Fruit fly (Drosophila melanogaster) whole organism, embryonic: ENCODE data around the gene CG43867.
A peak's percentile ranks its signal among the peaks of the same experiment; 100 is the strongest.

Experiments
- Adf1 ChIP-seq: fragments of 200-800 bp; sonication (Bioruptor generic); IDR thresholded peaks from 2 replicates; pipeline ENCODE4 v1.3.6; 2022; ENCODE audit warnings: missing biosample characterization, missing genetic modification characterization
- Bgb ChIP-seq: fragments of 200-800 bp; sonication (Bioruptor generic); IDR thresholded peaks from 2 replicates; pipeline ENCODE4 v1.3.6; 2022; ENCODE audit warnings: missing biosample characterization, missing genetic modification characterization; ENCODE audit not compliant: partially characterized antibody
- C15 ChIP-seq: fragments of 200-800 bp; sonication (Bioruptor generic); IDR thresholded peaks from 3 replicates; pipeline ENCODE4 v1.3.6; 2022; ENCODE audit warnings: missing biosample characterization, missing genetic modification characterization
- CG11093 ChIP-seq: fragments of 200-800 bp; sonication (Bioruptor generic); IDR thresholded peaks from 3 replicates; pipeline ENCODE4 v1.3.6; 2022; ENCODE audit warnings: missing biosample characterization, missing genetic modification characterization
- CG11504 ChIP-seq: fragments of 200-800 bp; sonication (Bioruptor generic); optimal IDR thresholded peaks from 3 replicates; lab custom pipeline; 2019; ENCODE audit warnings: missing biosample characterization, mild to moderate bottlenecking, missing genetic modification characterization, moderate library complexity
- CG12219 ChIP-seq: fragments of 200-800 bp; sonication (Bioruptor generic); optimal IDR thresholded peaks from 3 replicates; lab custom pipeline; 2018; ENCODE audit warnings: missing biosample characterization, mild to moderate bottlenecking, missing genetic modification characterization
- CG12659 ChIP-seq: fragments of 200-800 bp; sonication (Bioruptor generic); optimal IDR thresholded peaks from 3 replicates; lab custom pipeline; 2017; ENCODE audit warnings: mild to moderate bottlenecking, missing biosample characterization, missing genetic modification reagents, missing genetic modification characterization
- CG13296 ChIP-seq: fragments of 200-800 bp; sonication (Bioruptor generic); optimal IDR thresholded peaks from 3 replicates; lab custom pipeline; 2018; ENCODE audit warnings: missing biosample characterization, mild to moderate bottlenecking, missing genetic modification characterization
- CG13894 ChIP-seq: fragments of 200-800 bp; sonication (Bioruptor generic); optimal IDR thresholded peaks from 3 replicates; lab custom pipeline; 2018; ENCODE audit warnings: missing biosample characterization, mild to moderate bottlenecking, missing genetic modification characterization, moderate library complexity
- CG15269 ChIP-seq: fragments of 200-800 bp; sonication (Bioruptor generic); optimal IDR thresholded peaks from 2 replicates; lab custom pipeline; 2018; ENCODE audit warnings: missing biosample characterization, mild to moderate bottlenecking, missing genetic modification characterization, moderate library complexity
- CG1529 ChIP-seq: fragments of 200-800 bp; sonication (Bioruptor generic); optimal IDR thresholded peaks from 3 replicates; lab custom pipeline; 2018; ENCODE audit warnings: missing biosample characterization, missing genetic modification characterization
- CG15514 ChIP-seq: fragments of 200-800 bp; sonication (Bioruptor generic); optimal IDR thresholded peaks from 3 replicates; lab custom pipeline; 2017; ENCODE audit warnings: missing biosample characterization, missing genetic modification characterization, mild to moderate bottlenecking, moderate library complexity, missing genetic modification reagents
- CG1647 ChIP-seq: fragments of 200-800 bp; sonication (Bioruptor generic); optimal IDR thresholded peaks from 3 replicates; lab custom pipeline; 2016; ENCODE audit warnings: missing biosample characterization, missing genetic modification characterization
- CG17361 ChIP-seq: fragments of 200-800 bp; sonication (Bioruptor generic); IDR thresholded peaks from 3 replicates; pipeline ENCODE4 v1.3.6; 2022; ENCODE audit warnings: missing biosample characterization, missing genetic modification characterization
- CG17385 ChIP-seq: fragments of 200-800 bp; sonication (Bioruptor generic); optimal IDR thresholded peaks from 3 replicates; lab custom pipeline; 2018; ENCODE audit warnings: missing biosample characterization, mild to moderate bottlenecking, missing genetic modification characterization
- CG18599 ChIP-seq: fragments of 200-800 bp; sonication (Bioruptor generic); optimal IDR thresholded peaks from 3 replicates; lab custom pipeline; 2017; ENCODE audit warnings: missing biosample characterization, missing genetic modification characterization, mild to moderate bottlenecking, moderate library complexity, missing genetic modification reagents
- CG2120 ChIP-seq: fragments of 200-800 bp; sonication (Bioruptor generic); optimal IDR thresholded peaks from 3 replicates; lab custom pipeline; 2016; ENCODE audit warnings: missing biosample characterization, missing genetic modification characterization
- CG2678 ChIP-seq: fragments of 200-800 bp; sonication (Bioruptor generic); optimal IDR thresholded peaks from 3 replicates; lab custom pipeline; 2019; ENCODE audit warnings: missing biosample characterization, mild to moderate bottlenecking, missing genetic modification characterization, moderate library complexity
- CG2712 ChIP-seq: fragments of 200-800 bp; optimal IDR thresholded peaks from 3 replicates; lab custom pipeline; 2019; ENCODE audit warnings: missing biosample characterization, mild to moderate bottlenecking, missing genetic modification characterization, moderate library complexity
- CG30403 ChIP-seq: fragments of 200-800 bp; sonication (Bioruptor generic); optimal IDR thresholded peaks from 3 replicates; lab custom pipeline; 2016; ENCODE audit warnings: missing biosample characterization, missing genetic modification characterization
- CG34224 ChIP-seq: fragments of 200-800 bp; sonication (Bioruptor generic); IDR thresholded peaks from 3 replicates; pipeline ENCODE4 v1.3.6; 2022; ENCODE audit warnings: missing biosample characterization, missing genetic modification characterization; ENCODE audit not compliant: partially characterized antibody
- CG43689 ChIP-seq: fragments of 200-800 bp; sonication (Bioruptor generic); IDR thresholded peaks from 2 replicates; pipeline ENCODE4 v1.3.6; 2022; ENCODE audit warnings: missing biosample characterization, missing genetic modification characterization
- CG4854 ChIP-seq: fragments of 200-800 bp; sonication (Bioruptor generic); optimal IDR thresholded peaks from 2 replicates; lab custom pipeline; 2016; ENCODE audit warnings: missing biosample characterization, missing genetic modification characterization, inconsistent platforms
- CG7556 ChIP-seq: fragments of 200-800 bp; sonication (Bioruptor generic); optimal IDR thresholded peaks from 2 replicates; lab custom pipeline; 2017; ENCODE audit warnings: missing biosample characterization, mild to moderate bottlenecking, missing genetic modification characterization
- CG9727 ChIP-seq: fragments of 200-800 bp; sonication (Bioruptor generic); optimal IDR thresholded peaks from 3 replicates; lab custom pipeline; 2017; ENCODE audit warnings: missing biosample characterization, mild to moderate bottlenecking, missing genetic modification characterization
- CTCF ChIP-seq: fragments of 200-800 bp; sonication (Bioruptor generic); optimal IDR thresholded peaks from 2 replicates; lab custom pipeline; 2017; ENCODE audit warnings: missing biosample characterization, mild to moderate bottlenecking, missing genetic modification characterization, moderate library complexity
- Dfd ChIP-seq, 2 experiments: fragments of >200 bp; optimal IDR thresholded peaks; 2 replicates each; lab custom pipeline; 2017; ENCODE audit warnings: missing biosample characterization in 2 of 2, missing genetic modification characterization in 2 of 2
- Fer1 ChIP-seq: fragments of 200-800 bp; sonication (Bioruptor generic); optimal IDR thresholded peaks from 2 replicates; lab custom pipeline; 2017; ENCODE audit warnings: missing biosample characterization, mild to moderate bottlenecking, missing genetic modification characterization
- Fer3 ChIP-seq: fragments of 200-800 bp; sonication (Bioruptor generic); optimal IDR thresholded peaks from 2 replicates; lab custom pipeline; 2018; ENCODE audit warnings: missing biosample characterization, mild to moderate bottlenecking, missing genetic modification characterization, moderate library complexity
- Hmr ChIP-seq: fragments of 200-800 bp; sonication (Bioruptor generic); optimal IDR thresholded peaks from 3 replicates; lab custom pipeline; 2017; ENCODE audit warnings: mild to moderate bottlenecking, missing biosample characterization, missing genetic modification reagents, missing genetic modification characterization
- Hr3 ChIP-seq: fragments of 200-800 bp; sonication (Bioruptor generic); optimal IDR thresholded peaks from 3 replicates; lab custom pipeline; 2016; ENCODE audit warnings: missing biosample characterization, missing genetic modification characterization
- Jarid2 ChIP-seq: fragments of 200-800 bp; sonication (Bioruptor generic); optimal IDR thresholded peaks from 3 replicates; lab custom pipeline; 2017; ENCODE audit warnings: mild to moderate bottlenecking, missing biosample characterization, missing genetic modification reagents, missing genetic modification characterization
- Med ChIP-seq: fragments of 200-800 bp; sonication (Bioruptor generic); peaks from one replicate; lab custom pipeline; 2016; ENCODE audit warnings: missing biosample characterization, missing genetic modification characterization, mild to moderate bottlenecking, inconsistent platforms, moderate library complexity
- Meics ChIP-seq: fragments of 200-800 bp; sonication (Bioruptor generic); optimal IDR thresholded peaks from 2 replicates; lab custom pipeline; 2017; ENCODE audit warnings: missing biosample characterization, mild to moderate bottlenecking, missing genetic modification characterization
- PHDP ChIP-seq: fragments of 200-800 bp; sonication (Bioruptor generic); optimal IDR thresholded peaks from 3 replicates; lab custom pipeline; 2018; ENCODE audit warnings: missing biosample characterization, mild to moderate bottlenecking, missing genetic modification characterization, moderate library complexity
- dysf ChIP-seq: fragments of 200-800 bp; sonication (Bioruptor generic); IDR thresholded peaks from 3 replicates; pipeline ENCODE4 v1.3.6; 2022; ENCODE audit warnings: missing biosample characterization, missing genetic modification characterization
- gem ChIP-seq: fragments of 200-800 bp; sonication (Bioruptor generic); optimal IDR thresholded peaks from 2 replicates; lab custom pipeline; 2019; ENCODE audit warnings: missing biosample characterization, mild to moderate bottlenecking, missing genetic modification characterization, moderate library complexity
- grn ChIP-seq: fragments of 200-800 bp; sonication (Bioruptor generic); optimal IDR thresholded peaks from 3 replicates; lab custom pipeline; 2017; ENCODE audit warnings: missing biosample characterization, missing genetic modification characterization
- ind ChIP-seq: fragments of 200-800 bp; sonication (Bioruptor generic); optimal IDR thresholded peaks from 3 replicates; lab custom pipeline; 2016; ENCODE audit warnings: missing biosample characterization, missing genetic modification characterization
- lmd ChIP-seq: fragments of 200-800 bp; sonication (Bioruptor generic); IDR thresholded peaks from 2 replicates; pipeline ENCODE4 v1.3.6; 2022; ENCODE audit warnings: missing biosample characterization, missing genetic modification characterization
- nau ChIP-seq: fragments of 200-800 bp; sonication (Bioruptor generic); optimal IDR thresholded peaks from 3 replicates; lab custom pipeline; 2017; ENCODE audit warnings: missing biosample characterization, mild to moderate bottlenecking, missing genetic modification characterization, missing genetic modification reagents
- nom ChIP-seq: fragments of 200-800 bp; sonication (Bioruptor generic); optimal IDR thresholded peaks from 2 replicates; lab custom pipeline; 2017; ENCODE audit warnings: missing biosample characterization, missing genetic modification characterization, mild to moderate bottlenecking, moderate library complexity, missing genetic modification reagents
- oc ChIP-seq: fragments of 200-800 bp; sonication (Bioruptor generic); optimal IDR thresholded peaks from 2 replicates; lab custom pipeline; 2018; ENCODE audit warnings: missing biosample characterization, mild to moderate bottlenecking, missing genetic modification characterization, moderate library complexity
- phol ChIP-seq: fragments of 200-800 bp; sonication (Bioruptor generic); optimal IDR thresholded peaks from 3 replicates; lab custom pipeline; 2018; ENCODE audit warnings: missing biosample characterization, mild to moderate bottlenecking, missing genetic modification characterization, moderate library complexity
- pnt ChIP-seq: fragments of 200-800 bp; sonication (Bioruptor generic); optimal IDR thresholded peaks from 3 replicates; lab custom pipeline; 2016; ENCODE audit warnings: missing biosample characterization, missing genetic modification characterization
- shn ChIP-seq: fragments of 200-800 bp; sonication (Bioruptor generic); optimal IDR thresholded peaks from 3 replicates; lab custom pipeline; 2016; ENCODE audit warnings: missing biosample characterization, missing genetic modification characterization
- sug ChIP-seq: fragments of 200-800 bp; optimal IDR thresholded peaks from 2 replicates; lab custom pipeline; 2019; ENCODE audit warnings: missing biosample characterization, mild to moderate bottlenecking, missing genetic modification characterization, moderate library complexity
- zfh1 ChIP-seq: fragments of 200-800 bp; sonication (Bioruptor generic); IDR thresholded peaks from 3 replicates; pipeline ENCODE4 v1.3.6; 2022; ENCODE audit warnings: missing biosample characterization, missing genetic modification characterization
- zfh2 ChIP-seq: fragments of 200-800 bp; sonication (Bioruptor generic); optimal IDR thresholded peaks from 2 replicates; lab custom pipeline; 2016; ENCODE audit warnings: missing biosample characterization, missing genetic modification characterization

The CG43867 gene

dm6 chrX:947450-948284, 19.9 kb upstream of the CG43867 start, which contains the start of gene CG3699 (continued):
- TF ChIP-seq Jarid2 (GFP tag; lab: Kevin White, UChicago): peak; percentile 27
- peak; percentile 28 for TF ChIP-seq Hr3
- peak; percentile 42 for TF ChIP-seq CG2712
- peak; percentile 53 for TF ChIP-seq CG12659 (GFP tag; lab: Kevin White, UChicago)
- TF ChIP-seq Meics (GFP tag; lab: Kevin White, UChicago): peak; percentile 75
- peak; percentile 30 for TF ChIP-seq CG13894 (tag; lab: Kevin White, UChicago)
- TF ChIP-seq CG4854 (GFP tag; lab: Kevin White, UChicago): peak; percentile 2
- peak; percentile 52 for TF ChIP-seq Fer1 (GFP tag; lab: Kevin White, UChicago)
- TF ChIP-seq gem: peak; percentile 63
- peak; percentile 58 for TF ChIP-seq CG30403 (GFP tag; lab: Kevin White, UChicago)
- peak; percentile 68 for TF ChIP-seq Med
- peak; percentile 62 for TF ChIP-seq CG13296
- peak; percentile 50 for TF ChIP-seq PHDP (tag; lab: Kevin White, UChicago)
- TF ChIP-seq phol (tag; lab: Kevin White, UChicago): peak; percentile 14
- TF ChIP-seq CG1529: no peak
- TF ChIP-seq CG9727 (GFP tag; lab: Kevin White, UChicago): peak; percentile 37
- peak; percentile 8 for TF ChIP-seq grn
- no peak for TF ChIP-seq CG1647 (GFP tag; lab: Kevin White, UChicago)
- TF ChIP-seq CG34224 (GFP tag; lab: Robert Waterston, UW): no peak
- peak; percentile 75 for TF ChIP-seq CG2120 (GFP tag; lab: Kevin White, UChicago)
- TF ChIP-seq CG15514 (GFP tag; lab: Kevin White, UChicago): peak; percentile 29
- TF ChIP-seq CTCF: no peak
- no peak for TF ChIP-seq CG43689 (GFP tag; lab: Robert Waterston, UW)
- peak; percentile 43 for TF ChIP-seq CG7556 (GFP tag; lab: Kevin White, UChicago)
- peak; percentile 42 for TF ChIP-seq Fer3 (tag; lab: Kevin White, UChicago)
- TF ChIP-seq Hmr: peak; percentile 56
- no peak for TF ChIP-seq oc
- no peak for TF ChIP-seq nom (GFP tag; lab: Kevin White, UChicago)
- TF ChIP-seq zfh1: no peak
- TF ChIP-seq CG17385 (GFP tag; lab: Kevin White, UChicago): peak; percentile 43
- peak; percentile 2 for TF ChIP-seq nau (GFP tag; lab: Kevin White, UChicago)
- peak; percentile 67 for TF ChIP-seq CG15269 (tag; lab: Kevin White, UChicago)
- no peak for TF ChIP-seq Bgb (GFP tag; lab: Robert Waterston, UW)
- TF ChIP-seq sug (tag; lab: Kevin White, UChicago): peak; percentile 82
- peak; percentile 8 for TF ChIP-seq CG12219
- peak; percentile 16 for TF ChIP-seq pnt (GFP tag; lab: Kevin White, UChicago)
- TF ChIP-seq zfh2: peak; percentile 47
- peak; percentile 66 for TF ChIP-seq CG11504 (tag; lab: Kevin White, UChicago)
- TF ChIP-seq lmd (GFP tag; lab: Robert Waterston, UW): peak; percentile 32; the same call in 1 of the 2 replicates
- TF ChIP-seq CG17361 (GFP tag; lab: Robert Waterston, UW): peak; percentile 51; the same call in 2 of the 3 replicates
- peak; percentile 75 for TF ChIP-seq CG18599 (GFP tag; lab: Kevin White, UChicago)
- no peak for TF ChIP-seq C15 (GFP tag; lab: Robert Waterston, UW)
- TF ChIP-seq CG2678 (tag; lab: Kevin White, UChicago): peak; percentile 77
- no peak for TF ChIP-seq Dfd (GFP tag; optimal IDR thresholded peaks at IDR 0.05; lab: Kevin White, UChicago)
- TF ChIP-seq CG11093 (GFP tag; lab: Robert Waterston, UW): no peak
- TF ChIP-seq dysf (GFP tag; lab: Robert Waterston, UW): peak; percentile 65; the same call in 2 of the 3 replicates
- no peak for TF ChIP-seq shn (GFP tag; lab: Kevin White, UChicago)
- peak; percentile 9; the same call in 1 of the 2 replicates for TF ChIP-seq Adf1 (GFP tag; lab: Robert Waterston, UW)
- peak; percentile 34 for TF ChIP-seq ind (GFP tag; lab: Kevin White, UChicago)
